Worm (Caenorhabditis elegans) whole organism, late embryonic: Measurements from ENCODE around the gene K01A2.5.

Experiments
- F13H6.1 ChIP-seq: sonication (generic microtip); optimal IDR thresholded peaks from 2 replicates; lab custom pipeline; 2016; ENCODE audit warnings: missing genetic modification characterization, missing compliant biosample characterization
- K02D7.2 ChIP-seq: sonication (generic microtip); optimal IDR thresholded peaks from 2 replicates; lab custom pipeline; 2017; ENCODE audit warnings: mild to moderate bottlenecking, missing genetic modification characterization, missing compliant biosample characterization
- T23F11.4 ChIP-seq: fragments of 200-800 bp; sonication (Bioruptor generic); optimal IDR thresholded peaks from 2 replicates; lab custom pipeline; 2018; ENCODE audit warnings: mild to moderate bottlenecking, missing genetic modification characterization, missing compliant biosample characterization
- Y22D7AL.16 ChIP-seq: sonication (generic microtip); optimal IDR thresholded peaks from 2 replicates; lab custom pipeline; 2016; ENCODE audit warnings: missing genetic modification characterization, missing compliant biosample characterization
- ahr-1 ChIP-seq: sonication (generic microtip); optimal IDR thresholded peaks from 2 replicates; lab custom pipeline; 2016; ENCODE audit warnings: missing genetic modification characterization, missing compliant biosample characterization
- ceh-14 ChIP-seq: sonication (generic microtip); optimal IDR thresholded peaks from 2 replicates; lab custom pipeline; 2016; ENCODE audit warnings: missing genotype, missing genetic modification characterization, missing compliant biosample characterization
- ceh-18 ChIP-seq: sonication (generic microtip); optimal IDR thresholded peaks from 2 replicates; lab custom pipeline; 2016; ENCODE audit warnings: missing genetic modification characterization, missing compliant biosample characterization
- ceh-19 ChIP-seq: fragments of 200-800 bp; sonication (Bioruptor generic); optimal IDR thresholded peaks from 2 replicates; lab custom pipeline; 2018; ENCODE audit warnings: mild to moderate bottlenecking, missing genetic modification characterization, missing compliant biosample characterization
- ceh-2 ChIP-seq: sonication (generic microtip); optimal IDR thresholded peaks from 2 replicates; lab custom pipeline; 2016; ENCODE audit warnings: missing genotype, missing genetic modification characterization, missing compliant biosample characterization
- ceh-24 ChIP-seq: sonication (generic microtip); optimal IDR thresholded peaks from 2 replicates; lab custom pipeline; 2016; ENCODE audit warnings: mild to moderate bottlenecking, missing genetic modification characterization, missing compliant biosample characterization
- ceh-30 ChIP-seq: fragments of 150-350 bp; optimal IDR thresholded peaks from 2 replicates; lab custom pipeline; 2014; ENCODE audit warnings: missing biosample characterization, missing genetic modification characterization
- ceh-31 ChIP-seq: sonication (generic microtip); optimal IDR thresholded peaks from 2 replicates; lab custom pipeline; 2016; ENCODE audit warnings: missing genetic modification characterization, missing compliant biosample characterization
- ceh-34 ChIP-seq: sonication (generic microtip); optimal IDR thresholded peaks from 2 replicates; lab custom pipeline; 2016; ENCODE audit warnings: mild to moderate bottlenecking, missing genetic modification characterization, missing compliant biosample characterization
- ceh-45 ChIP-seq: fragments of 200-800 bp; sonication (Bioruptor generic); IDR thresholded peaks from 2 replicates; pipeline ENCODE4 v1.3.6; 2022; ENCODE audit warnings: missing genetic modification reagents, missing genetic modification characterization, missing compliant biosample characterization
- ceh-48 ChIP-seq: sonication (generic microtip); optimal IDR thresholded peaks from 2 replicates; lab custom pipeline; 2016; ENCODE audit warnings: missing genetic modification characterization, inconsistent platforms, missing compliant biosample characterization
- ceh-6 ChIP-seq: fragments of 200-800 bp; sonication (Bioruptor generic); optimal IDR thresholded peaks from 2 replicates; lab custom pipeline; 2018; ENCODE audit warnings: mild to moderate bottlenecking, missing genetic modification characterization, missing compliant biosample characterization
- ceh-9 ChIP-seq: sonication (generic microtip); optimal IDR thresholded peaks from 2 replicates; lab custom pipeline; 2016; ENCODE audit warnings: mild to moderate bottlenecking, missing genetic modification characterization, inconsistent platforms, missing compliant biosample characterization
- che-1 ChIP-seq: sonication (generic microtip); optimal IDR thresholded peaks from 2 replicates; lab custom pipeline; 2016; ENCODE audit warnings: mild to moderate bottlenecking, missing genetic modification characterization, missing compliant biosample characterization
- dve-1 ChIP-seq: sonication (generic microtip); optimal IDR thresholded peaks from 2 replicates; lab custom pipeline; 2017; ENCODE audit warnings: antibody characterized with exemption, mild to moderate bottlenecking, missing genetic modification characterization, missing compliant biosample characterization
- elt-4 ChIP-seq: sonication (generic microtip); optimal IDR thresholded peaks from 2 replicates; lab custom pipeline; 2016; ENCODE audit warnings: missing genetic modification characterization, missing compliant biosample characterization
- fkh-10 ChIP-seq: fragments of 150-350 bp; optimal IDR thresholded peaks from 2 replicates; lab custom pipeline; 2014; ENCODE audit warnings: missing biosample characterization, missing genetic modification reagents, missing genetic modification characterization
- fkh-6 ChIP-seq: sonication (generic microtip); optimal IDR thresholded peaks from 2 replicates; lab custom pipeline; 2016; ENCODE audit warnings: missing genetic modification characterization, missing compliant biosample characterization
- hlh-15 ChIP-seq: sonication (generic microtip); optimal IDR thresholded peaks from 2 replicates; lab custom pipeline; 2016; ENCODE audit warnings: missing genetic modification characterization, missing compliant biosample characterization
- hlh-30 ChIP-seq: sonication (generic microtip); optimal IDR thresholded peaks from 2 replicates; lab custom pipeline; 2017; ENCODE audit warnings: antibody characterized with exemption, missing genetic modification characterization, missing compliant biosample characterization; ENCODE audit not compliant: insufficient read depth
- hlh-6 ChIP-seq: sonication (generic microtip); optimal IDR thresholded peaks from 2 replicates; lab custom pipeline; 2016; ENCODE audit warnings: missing genotype, missing genetic modification characterization, missing compliant biosample characterization
- hlh-8 ChIP-seq: sonication (generic microtip); optimal IDR thresholded peaks from 2 replicates; lab custom pipeline; 2016; ENCODE audit warnings: missing genotype, missing genetic modification characterization, missing compliant biosample characterization
- lin-11 ChIP-seq: fragments of 200-800 bp; sonication (Bioruptor generic); optimal IDR thresholded peaks from 2 replicates; lab custom pipeline; 2018; ENCODE audit warnings: mild to moderate bottlenecking, missing genetic modification characterization, missing compliant biosample characterization
- mec-3 ChIP-seq: sonication (generic microtip); optimal IDR thresholded peaks from 2 replicates; lab custom pipeline; 2016; ENCODE audit warnings: borderline replicate concordance, missing genetic modification characterization, missing compliant biosample characterization
- nfya-1 ChIP-seq: sonication (generic microtip); optimal IDR thresholded peaks from 2 replicates; lab custom pipeline; 2017; ENCODE audit warnings: missing genetic modification characterization, mild to moderate bottlenecking, missing compliant biosample characterization, antibody characterized with exemption, moderate library complexity
- nhr-232 ChIP-seq: sonication (generic microtip); optimal IDR thresholded peaks from 2 replicates; lab custom pipeline; 2016; ENCODE audit warnings: missing genetic modification characterization, missing compliant biosample characterization
- npax-4 ChIP-seq: sonication (generic microtip); optimal IDR thresholded peaks from 2 replicates; lab custom pipeline; 2016; ENCODE audit warnings: missing genetic modification characterization, missing compliant biosample characterization
- pag-3 ChIP-seq: sonication (generic microtip); optimal IDR thresholded peaks from 2 replicates; lab custom pipeline; 2016; ENCODE audit warnings: missing compliant biosample characterization, missing genetic modification characterization, borderline replicate concordance
- pax-1 ChIP-seq: fragments of 150-350 bp; optimal IDR thresholded peaks from 2 replicates; lab custom pipeline; 2014; ENCODE audit warnings: missing biosample characterization, missing genetic modification characterization
- pha-4 ChIP-seq: fragments of 150-350 bp; optimal IDR thresholded peaks from 2 replicates; lab custom pipeline; 2018; ENCODE audit warnings: missing biosample characterization, missing genetic modification reagents, missing genetic modification characterization
- pqm-1 ChIP-seq: sonication (generic microtip); optimal IDR thresholded peaks from 2 replicates; lab custom pipeline; 2016; ENCODE audit warnings: missing genetic modification characterization, missing compliant biosample characterization
- rnt-1 ChIP-seq: sonication (generic microtip); optimal IDR thresholded peaks from 2 replicates; lab custom pipeline; 2016; ENCODE audit warnings: missing genetic modification characterization, missing compliant biosample characterization
- sdc-2 ChIP-seq: sonication (generic microtip); optimal IDR thresholded peaks from 2 replicates; lab custom pipeline; 2016; ENCODE audit warnings: missing genotype, missing genetic modification characterization, missing compliant biosample characterization
- sox-2 ChIP-seq: fragments of 200-800 bp; sonication (Bioruptor generic); IDR thresholded peaks from 2 replicates; pipeline ENCODE4 v1.3.6; 2022; ENCODE audit warnings: missing genetic modification reagents, missing genetic modification characterization, missing compliant biosample characterization
- ttx-3 ChIP-seq: sonication (generic microtip); optimal IDR thresholded peaks from 2 replicates; lab custom pipeline; 2016; ENCODE audit warnings: missing genetic modification reagents, missing genetic modification characterization, missing compliant biosample characterization
- unc-3 ChIP-seq, 2 experiments: fragments of 200-800 bp in 1 of 2; sonication (Bioruptor generic) in 1 of 2; sonication (generic microtip) in 1 of 2; conservative IDR thresholded peaks in 1 of 2; optimal IDR thresholded peaks in 1 of 2; 2 replicates each; pipeline versions ENCODE4 v1.3.6 to Lab custom; 2016 to 2022; ENCODE audit warnings: missing compliant biosample characterization in 2 of 2, missing genetic modification characterization in 2 of 2, missing genetic modification reagents in 1 of 2
- unc-42 ChIP-seq: sonication (generic microtip); optimal IDR thresholded peaks from 2 replicates; lab custom pipeline; 2016; ENCODE audit warnings: missing genotype, missing genetic modification characterization, missing compliant biosample characterization
- unc-55 ChIP-seq: sonication (generic microtip); optimal IDR thresholded peaks from 2 replicates; lab custom pipeline; 2017; ENCODE audit warnings: missing biosample characterization, missing genetic modification reagents, missing genetic modification characterization
- zip-5 ChIP-seq: sonication (generic microtip); optimal IDR thresholded peaks from 2 replicates; lab custom pipeline; 2016; ENCODE audit warnings: missing genetic modification characterization, missing compliant biosample characterization
- ztf-16 ChIP-seq: sonication (generic microtip); optimal IDR thresholded peaks from 2 replicates; lab custom pipeline; 2017; ENCODE audit warnings: missing genetic modification characterization, missing compliant biosample characterization

The K01A2.5 gene

ce11 chrII:255124-255523, 45.9 kb upstream of the K01A2.5 start (continued):
- TF ChIP-seq ceh-34 (tag; lab: Kevin White, UChicago) (peak; percentile 88), pha-4 (tag; lab: Kevin White, UChicago) (no peak), lin-11 (peak; percentile 59), unc-55 (GFP tag; lab: Kevin White, UChicago) (peak; percentile 61), K02D7.2 (tag; lab: Kevin White, UChicago) (peak; percentile 46), che-1 (peak; percentile 55), ceh-9 (tag; lab: Kevin White, UChicago) (no peak), zip-5 (tag; lab: Kevin White, UChicago) (peak; percentile 63), ahr-1 (tag; lab: Kevin White, UChicago) (peak; percentile 57), unc-3 (GFP tag; conservative IDR thresholded peaks at IDR 0.05; lab: Robert Waterston, UW) (peak; percentile 71; the same call in 1 of the 2 replicates), unc-3 (tag; optimal IDR thresholded peaks at IDR 0.05; lab: Kevin White, UChicago) (peak; percentile 58), ceh-45 (0 out of 2 replicates have a peak, but pooled peaks have one; percentile 45), nfya-1 (peak; percentile 93), pag-3 (tag; lab: Kevin White, UChicago) (peak; percentile 84), ceh-18 (peak; percentile 92), ceh-14 (tag; lab: Kevin White, UChicago) (peak; percentile 86), ceh-2 (peak; percentile 82), dve-1 (tag; lab: Kevin White, UChicago) (peak; percentile 42), unc-42 (tag; lab: Kevin White, UChicago) (peak; percentile 99), Y22D7AL.16 (peak; percentile 50), fkh-10 (peak; percentile 84)

DNA sequence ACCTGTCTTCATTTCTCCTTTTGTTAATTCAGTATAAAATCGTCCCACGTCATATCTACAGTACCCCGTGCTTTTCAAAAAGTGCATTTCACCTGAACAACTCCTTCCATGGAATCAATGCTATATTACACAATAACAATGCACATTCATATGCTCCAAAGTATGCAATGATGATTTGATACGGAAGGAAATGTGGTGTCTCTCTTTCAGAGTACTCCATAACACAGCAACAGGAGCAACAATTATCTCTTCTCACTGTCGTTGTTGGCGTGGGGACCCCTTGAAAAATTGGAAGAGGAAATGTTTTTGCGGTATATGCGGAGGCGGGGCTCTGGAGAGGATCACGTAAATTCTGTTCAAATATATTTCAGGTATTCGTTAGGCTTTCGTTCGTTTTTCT, 43.6 kb upstream of the K01A2.5 start, which contains the start of gene cat-2:
Gene cat-2 (plus strand): TSS at position 301 of the 400 bp plus-strand sequence.
- TF ChIP-seq ahr-1 (tag; lab: Kevin White, UChicago) (no peak), F13H6.1 (no peak), dve-1 (tag; lab: Kevin White, UChicago) (no peak), elt-4 (tag; lab: Kevin White, UChicago) (no peak), npax-4 (tag; lab: Kevin White, UChicago) (no peak), K02D7.2 (tag; lab: Kevin White, UChicago) (no peak), pqm-1 (tag; lab: Kevin White, UChicago) (no peak), ceh-18 (no peak), mec-3 (tag; lab: Kevin White, UChicago) (no peak), ceh-48 (tag; lab: Kevin White, UChicago) (no peak)

ce11 chrII:263563-263962, 37.5 kb upstream of the K01A2.5 start, which contains the start of gene scc-2:
TSS of gene scc-2 (minus strand) at chrII:263663.
- TF ChIP-seq ahr-1 (tag; lab: Kevin White, UChicago) (no peak), hlh-15 (no peak), ttx-3 (tag; lab: Kevin White, UChicago) (no peak), nhr-232 (tag; lab: Kevin White, UChicago) (no peak), fkh-6 (no peak), rnt-1 (no peak), unc-55 (GFP tag; lab: Kevin White, UChicago) (no peak), ceh-31 (no peak), npax-4 (tag; lab: Kevin White, UChicago) (no peak), elt-4 (tag; lab: Kevin White, UChicago) (no peak), ceh-2 (no peak), sox-2 (GFP tag; lab: Robert Waterston, UW) (no peak), ztf-16 (tag; lab: Kevin White, UChicago) (no peak), ceh-18 (no peak), ceh-30 (tag; lab: Kevin White, UChicago) (no peak), F13H6.1 (no peak), T23F11.4 (GFP tag; lab: Kevin White, UChicago) (no peak)

- TF ChIP-seq F13H6.1 (no peak), hlh-30 (tag; lab: Kevin White, UChicago) (no peak), ceh-24 (tag; lab: Kevin White, UChicago) (no peak), sdc-2 (tag; lab: Kevin White, UChicago) (no peak), pax-1 (no peak), ceh-19 (no peak), ceh-6 (GFP tag; lab: Kevin White, UChicago) (no peak), sox-2 (GFP tag; lab: Robert Waterston, UW) (no peak), zip-5 (tag; lab: Kevin White, UChicago) (no peak), hlh-6 (tag; lab: Kevin White, UChicago) (no peak), hlh-8 (tag; lab: Kevin White, UChicago) (no peak)
Observed at ce11 chrII:264053-264452, 37.0 kb upstream of the K01A2.5 start, which contains the start of gene B0432.14. TSS of gene B0432.14 (plus strand) at chrII:264353.
